Worm (Caenorhabditis elegans): ENCODE measurements around the gene C39F7.1.
A peak's percentile ranks its signal among the peaks of the same experiment; 100 is the strongest.

Gene C39F7.1

ce11 chrV:1232574-1232973, 27.6 kb upstream of the C39F7.1 start:
- no peak for TF ChIP-seq hnd-1 (tag; optimal IDR thresholded peaks at IDR 0.05)
- no peak for TF ChIP-seq B0310.2 (tag; optimal IDR thresholded peaks at IDR 0.05)
- TF ChIP-seq scrt-1 (GFP tag; IDR thresholded peaks at IDR 0.05) = no peak

DNA sequence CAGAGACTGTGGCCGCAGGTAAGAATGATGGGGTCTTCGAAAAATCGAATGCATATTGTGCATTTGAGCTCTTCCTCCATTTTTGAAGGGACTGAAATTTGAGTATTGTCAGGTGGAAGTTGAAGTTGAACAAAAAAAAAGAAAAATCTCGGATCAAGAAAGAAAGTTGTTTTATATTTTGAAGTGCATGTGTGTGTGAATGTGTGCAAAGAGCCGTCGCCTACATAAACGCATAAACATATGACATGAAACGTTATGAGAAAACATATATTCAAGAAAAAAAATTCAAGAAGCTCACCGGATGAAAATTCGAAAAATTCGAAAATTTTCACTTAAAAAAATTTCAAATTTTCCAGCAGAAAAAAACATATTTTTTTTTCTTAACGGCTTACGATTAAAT, 24.8 kb upstream of the C39F7.1 start, which contains the start of gene madd-2:
Gene madd-2, minus strand, starts transcription at position 101 of the 400 bp plus-strand sequence.
- TF ChIP-seq sea-1 (GFP tag; conservative IDR thresholded peaks at IDR 0.05) = no peak
- TF ChIP-seq scrt-1 (GFP tag; IDR thresholded peaks at IDR 0.05) = no peak
- TF ChIP-seq ets-7 (tag; optimal IDR thresholded peaks at IDR 0.05) = no peak
- TF ChIP-seq F13C5.2 (tag; optimal IDR thresholded peaks at IDR 0.05) = no peak
- TF ChIP-seq hmg-4 (GFP tag; optimal IDR thresholded peaks at IDR 0.05) = no peak
- TF ChIP-seq ceh-36 (tag; optimal IDR thresholded peaks at IDR 0.05) = no peak
- TF ChIP-seq flt-1 (GFP tag; IDR thresholded peaks at IDR 0.05) = no peak
- no peak for TF ChIP-seq hmbx-1 (tag; optimal IDR thresholded peaks at IDR 0.05)
- no peak for TF ChIP-seq tbx-37 (GFP tag; conservative IDR thresholded peaks at IDR 0.05)
- no peak for TF ChIP-seq tra-4 (tag; optimal IDR thresholded peaks at IDR 0.05)
- no peak for TF ChIP-seq hnd-1 (tag; optimal IDR thresholded peaks at IDR 0.05)
- TF ChIP-seq ama-1 (optimal IDR thresholded peaks at IDR 0.05) = no peak
- no peak for TF ChIP-seq ceh-13 (GFP tag; optimal IDR thresholded peaks at IDR 0.05)
- no peak for TF ChIP-seq tbx-11 (GFP tag; IDR thresholded peaks at IDR 0.05)
- no peak for TF ChIP-seq pes-1 (GFP tag; IDR thresholded peaks at IDR 0.05)

DNA sequence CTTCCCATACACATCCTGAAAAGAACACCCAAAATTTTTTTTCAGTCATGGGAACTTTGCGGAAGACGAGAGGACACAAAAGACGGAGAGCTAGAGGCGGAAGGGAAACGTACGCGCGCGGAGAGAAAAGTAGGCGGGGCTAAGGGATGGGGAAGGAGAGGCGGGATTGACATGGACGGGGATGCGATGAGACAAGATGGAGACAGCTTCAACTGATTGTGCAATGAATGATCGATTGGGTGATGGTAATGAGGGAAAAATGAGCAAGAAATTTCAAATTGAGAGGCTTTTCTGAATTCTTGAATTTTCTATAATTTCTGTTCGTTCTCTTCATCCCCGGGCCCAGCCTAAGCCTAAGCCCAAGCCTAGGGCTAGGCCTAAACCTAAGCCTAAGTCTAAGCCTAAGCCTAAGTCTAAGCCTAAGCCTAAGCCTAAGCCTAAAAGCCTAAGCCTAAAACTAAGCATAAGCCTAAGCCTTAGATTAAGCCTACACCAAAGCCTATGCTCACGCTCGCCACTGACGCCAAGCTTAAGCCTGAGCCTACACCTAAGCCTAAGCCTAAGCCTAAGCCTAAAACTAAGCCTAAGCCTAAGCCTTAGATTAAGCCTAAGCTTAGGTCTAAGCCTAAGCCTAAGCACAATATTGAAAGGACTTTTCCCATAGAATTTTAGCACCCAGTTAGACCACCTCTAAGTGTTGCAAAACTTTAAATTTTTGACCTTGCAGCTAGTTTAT, 23.6 kb upstream of the C39F7.1 start:
- peak; percentile 90 for TF ChIP-seq ceh-36 (tag; optimal IDR thresholded peaks at IDR 0.05)
- no peak for TF ChIP-seq flt-1 (GFP tag; IDR thresholded peaks at IDR 0.05)

DNA sequence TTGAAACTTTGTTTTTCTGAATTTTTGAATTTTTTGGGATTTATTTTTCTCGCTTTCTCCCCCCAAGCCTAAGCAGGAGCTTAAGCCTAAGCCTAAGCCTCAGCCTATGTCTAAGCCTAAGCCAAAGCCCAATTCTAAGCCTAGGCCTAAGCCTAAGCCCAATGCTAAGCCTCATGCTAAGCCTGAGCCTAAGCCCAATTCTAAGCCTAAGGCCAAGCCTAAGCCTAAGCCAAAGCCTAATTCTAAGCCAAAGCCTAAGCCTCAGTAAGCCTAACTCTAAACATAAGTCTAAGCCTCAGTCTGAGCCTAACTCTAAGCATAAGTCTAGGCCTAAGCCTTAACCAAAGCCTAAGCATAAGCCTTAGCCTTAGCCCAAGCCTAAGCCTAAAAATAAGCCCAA, 17.7 kb upstream of the C39F7.1 start:
- peak; percentile 73 for TF ChIP-seq ceh-36 (tag; optimal IDR thresholded peaks at IDR 0.05)
- no peak for TF ChIP-seq ama-1 (optimal IDR thresholded peaks at IDR 0.05)

ce11 chrV:1243011-1243410, 17.1 kb upstream of the C39F7.1 start:
- TF ChIP-seq tra-4 (tag; optimal IDR thresholded peaks at IDR 0.05) (no peak), hmbx-1 (tag; optimal IDR thresholded peaks at IDR 0.05) (no peak), aly-1 (tag; optimal IDR thresholded peaks at IDR 0.05) (no peak), flt-1 (GFP tag; IDR thresholded peaks at IDR 0.05) (no peak), hnd-1 (tag; optimal IDR thresholded peaks at IDR 0.05) (no peak), tbx-11 (GFP tag; IDR thresholded peaks at IDR 0.05) (no peak), ets-7 (tag; optimal IDR thresholded peaks at IDR 0.05) (no peak), B0310.2 (tag; optimal IDR thresholded peaks at IDR 0.05) (no peak), pes-1 (GFP tag; IDR thresholded peaks at IDR 0.05) (no peak), ceh-36 (tag; optimal IDR thresholded peaks at IDR 0.05) (no peak), ama-1 (optimal IDR thresholded peaks at IDR 0.05) (no peak), ceh-13 (GFP tag; optimal IDR thresholded peaks at IDR 0.05) (no peak), scrt-1 (GFP tag; IDR thresholded peaks at IDR 0.05) (no peak), hmg-4 (GFP tag; optimal IDR thresholded peaks at IDR 0.05) (no peak), F13C5.2 (tag; optimal IDR thresholded peaks at IDR 0.05) (no peak), sea-1 (GFP tag; conservative IDR thresholded peaks at IDR 0.05) (no peak), tbx-37 (GFP tag; conservative IDR thresholded peaks at IDR 0.05) (no peak)

DNA sequence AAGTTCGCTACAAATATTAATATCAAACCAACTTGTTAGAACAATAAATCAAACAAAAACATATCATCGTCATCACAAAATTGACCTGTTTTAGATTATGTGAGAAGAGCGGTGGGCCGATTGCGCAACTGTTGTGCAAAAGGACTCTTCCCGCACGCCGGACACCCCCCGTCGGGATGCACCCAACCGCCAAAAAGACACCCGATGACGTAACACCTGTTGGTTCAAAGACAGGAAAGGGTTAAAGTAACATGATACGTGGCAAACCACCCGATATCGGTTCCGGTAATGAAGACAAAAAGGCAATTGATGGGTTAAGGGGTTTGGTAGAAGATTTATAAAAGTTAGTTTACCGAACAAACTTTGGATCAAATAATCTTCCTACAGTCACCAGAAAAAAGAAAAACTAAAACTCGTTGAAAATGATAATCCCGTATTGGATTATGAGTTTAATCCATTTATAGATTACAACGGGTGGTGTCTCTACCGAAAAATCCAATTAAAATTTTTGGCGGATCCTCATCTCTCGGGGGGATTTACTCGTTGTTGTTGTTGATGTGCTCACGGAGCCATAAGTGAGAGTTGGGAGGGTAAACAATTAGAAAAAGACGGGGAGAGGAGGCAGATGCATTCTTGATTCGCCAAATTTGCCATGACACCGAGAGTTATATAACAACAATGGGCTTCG, 16.0 kb upstream of the C39F7.1 start:
- TF ChIP-seq ama-1 (optimal IDR thresholded peaks at IDR 0.05) = no peak
- no peak for TF ChIP-seq aly-1 (tag; optimal IDR thresholded peaks at IDR 0.05)
- TF ChIP-seq ceh-13 (GFP tag; optimal IDR thresholded peaks at IDR 0.05) = no peak
- TF ChIP-seq B0310.2 (tag; optimal IDR thresholded peaks at IDR 0.05) = no peak
- 0 out of 2 replicates have a peak, but pooled peaks have one; percentile 34 for TF ChIP-seq sea-1 (GFP tag; conservative IDR thresholded peaks at IDR 0.05)

DNA sequence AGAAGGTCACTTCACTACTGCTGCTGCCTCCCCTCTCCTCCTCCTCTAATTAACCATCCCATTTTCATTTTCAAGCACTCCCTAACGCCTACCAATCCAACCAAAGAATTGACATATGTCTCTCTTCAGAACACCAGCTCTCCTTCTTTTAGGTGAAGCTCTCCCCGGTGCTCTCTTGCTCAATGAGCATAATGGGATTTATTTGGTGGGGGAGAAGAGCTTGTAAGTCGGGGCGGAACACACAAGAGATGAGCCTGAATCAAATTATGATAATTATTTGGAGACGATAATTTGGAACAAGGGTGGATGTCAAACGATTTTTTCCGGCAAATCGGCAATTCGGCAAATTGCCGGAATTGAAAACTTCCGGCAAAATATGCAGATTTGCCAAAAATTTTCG, 7.3 kb upstream of the C39F7.1 start:
- TF ChIP-seq B0310.2 (tag; optimal IDR thresholded peaks at IDR 0.05) = no peak
- no peak for TF ChIP-seq pes-1 (GFP tag; IDR thresholded peaks at IDR 0.05)
- no peak for TF ChIP-seq sea-1 (GFP tag; conservative IDR thresholded peaks at IDR 0.05)
- no peak for TF ChIP-seq ceh-13 (GFP tag; optimal IDR thresholded peaks at IDR 0.05)
- TF ChIP-seq tra-4 (tag; optimal IDR thresholded peaks at IDR 0.05) = no peak
- no peak for TF ChIP-seq tbx-11 (GFP tag; IDR thresholded peaks at IDR 0.05)
- no peak for TF ChIP-seq ets-7 (tag; optimal IDR thresholded peaks at IDR 0.05)
- TF ChIP-seq scrt-1 (GFP tag; IDR thresholded peaks at IDR 0.05) = no peak
- TF ChIP-seq ceh-36 (tag; optimal IDR thresholded peaks at IDR 0.05) = no peak
- no peak for TF ChIP-seq hmbx-1 (tag; optimal IDR thresholded peaks at IDR 0.05)

DNA sequence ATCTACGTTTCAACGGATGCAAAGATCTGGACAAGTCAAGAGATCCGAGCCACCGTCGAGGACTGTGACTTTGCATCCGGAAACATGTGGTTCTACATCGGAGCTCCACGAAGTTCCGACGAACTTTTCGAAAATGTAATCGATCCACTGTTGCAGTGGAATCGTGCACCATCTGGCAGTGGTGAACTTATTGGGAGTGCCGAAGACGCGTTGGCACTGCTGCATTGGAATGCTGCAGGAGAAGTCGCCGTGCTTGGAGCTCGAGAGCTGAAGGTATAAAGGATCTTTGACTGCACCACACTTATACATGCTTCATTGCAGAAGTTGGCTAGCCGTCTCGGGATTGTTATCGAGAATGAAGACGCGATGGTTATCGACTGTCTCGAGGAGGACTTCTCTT, 1.9 kb downstream of the C39F7.1 start:
- TF ChIP-seq tbx-11 (GFP tag; IDR thresholded peaks at IDR 0.05) = no peak
- TF ChIP-seq hmg-4 (GFP tag; optimal IDR thresholded peaks at IDR 0.05) = no peak
- no peak for TF ChIP-seq ceh-36 (tag; optimal IDR thresholded peaks at IDR 0.05)
- TF ChIP-seq pes-1 (GFP tag; IDR thresholded peaks at IDR 0.05) = no peak
- TF ChIP-seq F13C5.2 (tag; optimal IDR thresholded peaks at IDR 0.05) = no peak
- no peak for TF ChIP-seq ama-1 (optimal IDR thresholded peaks at IDR 0.05)
- TF ChIP-seq tbx-37 (GFP tag; conservative IDR thresholded peaks at IDR 0.05) = no peak
- no peak for TF ChIP-seq hnd-1 (tag; optimal IDR thresholded peaks at IDR 0.05)
- TF ChIP-seq ets-7 (tag; optimal IDR thresholded peaks at IDR 0.05) = no peak
- TF ChIP-seq B0310.2 (tag; optimal IDR thresholded peaks at IDR 0.05) = no peak
- TF ChIP-seq aly-1 (tag; optimal IDR thresholded peaks at IDR 0.05) = no peak
- no peak for TF ChIP-seq hmbx-1 (tag; optimal IDR thresholded peaks at IDR 0.05)
- no peak for TF ChIP-seq sea-1 (GFP tag; conservative IDR thresholded peaks at IDR 0.05)
- TF ChIP-seq flt-1 (GFP tag; IDR thresholded peaks at IDR 0.05) = no peak
- no peak for TF ChIP-seq ceh-13 (GFP tag; optimal IDR thresholded peaks at IDR 0.05)
- no peak for TF ChIP-seq tra-4 (tag; optimal IDR thresholded peaks at IDR 0.05)
- no peak for TF ChIP-seq scrt-1 (GFP tag; IDR thresholded peaks at IDR 0.05)

Data from whole organism, early embryonic.